Fruit fly (Drosophila melanogaster): ENCODE results near the gene Fhos.

Gene Fhos

DNA sequence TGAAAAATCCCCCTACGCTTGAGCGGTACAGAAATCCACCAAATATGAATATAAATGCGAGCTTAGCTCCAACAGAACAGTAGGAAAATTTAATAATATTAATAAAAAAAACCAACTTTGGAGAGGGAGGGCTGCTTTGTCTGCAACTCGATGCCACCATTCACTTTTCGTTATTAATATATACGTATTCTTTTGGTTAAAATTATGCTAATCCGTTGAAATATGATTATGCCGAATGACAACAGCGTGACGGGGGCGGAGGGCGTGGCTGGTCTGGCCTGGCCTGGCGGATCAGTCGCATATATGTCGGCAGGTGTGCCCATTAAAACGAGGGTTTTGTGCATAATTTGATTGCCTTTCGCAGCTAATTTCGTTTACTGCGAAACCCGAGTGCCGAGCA lies 82.0 kb downstream of the Fhos start:
- TF ChIP-seq dsf (GFP tag; optimal IDR thresholded peaks at IDR 0.05; ENCODE audit: borderline replicate concordance) (no peak), CrebA (GFP tag; optimal IDR thresholded peaks at IDR 0.05; ENCODE audit: borderline replicate concordance) (no peak), Mio (GFP tag; optimal IDR thresholded peaks at IDR 0.05) (no peak), Rel (GFP tag; optimal IDR thresholded peaks at IDR 0.05) (no peak), Rel (tag; optimal IDR thresholded peaks at IDR 0.05) (no peak)

DNA sequence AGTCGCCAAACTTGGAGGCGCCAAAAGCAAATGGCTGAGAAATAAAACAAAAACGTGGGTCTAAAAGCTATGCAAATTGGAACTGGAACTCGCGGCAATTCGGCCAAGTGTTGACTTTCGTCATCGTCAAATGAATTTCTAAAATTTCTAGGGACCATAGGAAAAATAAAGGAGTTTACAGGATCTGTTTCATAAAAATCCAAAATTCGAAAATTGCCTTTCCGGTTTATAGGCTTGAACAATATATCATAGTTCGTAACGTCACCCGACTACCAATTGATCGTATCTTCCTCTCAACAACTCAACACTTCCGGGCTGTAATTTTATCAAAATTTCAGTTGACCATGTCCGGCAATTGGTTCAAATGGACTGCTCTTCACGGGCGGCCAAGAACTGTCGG lies 82.7 kb downstream of the Fhos start, which contains the start of gene CG32026:
CG32026 (plus strand) TSS at position 301 of the 400 bp plus-strand sequence.
- TF ChIP-seq fru (GFP tag; optimal IDR thresholded peaks at IDR 0.05), result no peak
- TF ChIP-seq Vsx2 (GFP tag; optimal IDR thresholded peaks at IDR 0.05; ENCODE audit: partially characterized antibody), result no peak
- no peak for TF ChIP-seq brk (GFP tag; optimal IDR thresholded peaks at IDR 0.05)
- TF ChIP-seq OdsH (GFP tag; optimal IDR thresholded peaks at IDR 0.05), result no peak
- TF ChIP-seq Hnf4 (GFP tag; optimal IDR thresholded peaks at IDR 0.05), result no peak

DNA sequence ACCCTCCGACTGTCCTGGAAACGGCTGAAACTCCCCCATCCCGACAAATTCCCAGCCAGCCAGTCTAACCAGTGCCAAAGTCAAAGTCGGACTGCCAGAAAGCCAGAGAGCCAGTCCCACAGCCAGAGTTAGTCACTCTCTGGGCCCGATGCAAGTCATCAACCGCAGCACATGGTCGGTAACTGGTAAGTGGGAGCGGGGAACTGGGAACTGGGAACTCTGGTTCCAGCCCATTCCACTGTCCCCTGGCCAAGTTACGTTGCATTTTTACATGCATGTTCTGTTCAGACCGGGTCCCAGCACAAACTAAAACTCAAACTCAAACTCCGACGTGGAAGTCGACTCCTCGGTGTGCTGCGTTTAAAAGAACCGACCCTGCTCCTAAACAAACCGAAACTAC lies 85.7 kb downstream of the Fhos start:
- TF ChIP-seq Rel (GFP tag; optimal IDR thresholded peaks at IDR 0.05), result no peak
- TF ChIP-seq Rel (tag; optimal IDR thresholded peaks at IDR 0.05), result peak; percentile 23
- peak; percentile 47 for TF ChIP-seq Vsx2 (GFP tag; optimal IDR thresholded peaks at IDR 0.05; ENCODE audit: partially characterized antibody)
- TF ChIP-seq dsf (GFP tag; optimal IDR thresholded peaks at IDR 0.05; ENCODE audit: borderline replicate concordance), result no peak
- TF ChIP-seq Dif (GFP tag; optimal IDR thresholded peaks at IDR 0.05; ENCODE audit: partially characterized antibody), result peak; percentile 40

DNA sequence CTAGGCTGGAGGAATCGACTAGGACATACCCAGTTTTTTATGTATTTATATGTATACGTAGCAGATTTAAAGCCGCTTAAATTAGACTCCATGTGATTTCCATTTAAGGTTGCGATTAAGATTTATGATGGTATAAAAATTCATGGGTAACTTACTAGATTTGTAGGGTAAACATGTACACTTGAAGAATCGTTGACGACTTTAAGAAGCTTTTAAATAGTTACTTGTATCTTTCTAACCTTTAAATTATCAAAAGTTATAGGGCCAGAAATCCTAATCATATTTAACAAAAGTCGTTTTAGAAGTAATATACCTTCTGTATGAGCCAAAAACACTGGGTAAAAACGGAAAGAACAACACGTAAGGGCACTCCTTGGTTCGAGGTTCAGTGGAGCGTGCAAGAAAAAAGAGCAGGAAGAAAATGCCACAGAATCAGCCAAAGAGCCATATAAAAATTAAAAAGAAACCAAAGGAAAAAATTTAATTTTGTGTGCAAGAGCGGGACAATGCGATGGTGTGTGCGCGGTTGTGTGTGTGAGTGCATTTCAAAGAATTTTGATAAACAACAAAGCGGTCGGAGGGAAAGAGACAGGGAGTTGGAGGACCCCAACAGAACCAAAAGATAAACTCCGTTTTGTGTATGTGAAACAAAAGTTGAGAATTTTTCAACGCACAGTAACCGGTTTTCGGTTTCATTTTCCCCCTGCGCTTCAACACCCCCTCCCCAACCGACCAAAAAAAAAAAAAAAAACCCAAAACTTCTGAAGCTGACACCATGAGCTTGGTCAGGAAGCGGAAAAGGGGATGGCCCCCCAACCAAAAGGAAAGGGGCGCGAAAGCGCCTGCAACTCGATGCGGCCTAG lies 86.4 kb downstream of the Fhos start:
- TF ChIP-seq HLH106 (tag; optimal IDR thresholded peaks at IDR 0.05) (peak; percentile 61), Vsx2 (GFP tag; optimal IDR thresholded peaks at IDR 0.05; ENCODE audit: partially characterized antibody) (no peak), sage (GFP tag; optimal IDR thresholded peaks at IDR 0.05) (no peak), dmrt93B (GFP tag; optimal IDR thresholded peaks at IDR 0.05) (peak; percentile 43), br (GFP tag; optimal IDR thresholded peaks at IDR 0.05) (peak; percentile 58), Sp1 (GFP tag; optimal IDR thresholded peaks at IDR 0.05) (peak; percentile 69), woc (GFP tag; optimal IDR thresholded peaks at IDR 0.05) (peak; percentile 88), h (GFP tag; optimal IDR thresholded peaks at IDR 0.05) (peak; percentile 71), usp (GFP tag; optimal IDR thresholded peaks at IDR 0.05) (no peak), fru (GFP tag; optimal IDR thresholded peaks at IDR 0.05) (peak; percentile 67), pan (optimal IDR thresholded peaks at IDR 0.05) (no peak), foxo (GFP tag; optimal IDR thresholded peaks at IDR 0.05) (peak in 1 of 2 experiments; percentile 66), Jra (GFP tag; optimal IDR thresholded peaks at IDR 0.05) (peak; percentile 39), Hnf4 (GFP tag; optimal IDR thresholded peaks at IDR 0.05) (peak; percentile 42), dl (GFP tag; optimal IDR thresholded peaks at IDR 0.05; ENCODE audit: insufficient read depth in 1 of 2, partially characterized antibody in 2 of 2) (no peak), Rel (GFP tag; optimal IDR thresholded peaks at IDR 0.05) (peak; percentile 52), Rel (tag; optimal IDR thresholded peaks at IDR 0.05) (peak; percentile 54), Abd-B (GFP tag; optimal IDR thresholded peaks at IDR 0.05) (no peak), psq (GFP tag; optimal IDR thresholded peaks at IDR 0.05) (peak; percentile 52), brk (GFP tag; optimal IDR thresholded peaks at IDR 0.05) (peak; percentile 34), rgr (GFP tag; optimal IDR thresholded peaks at IDR 0.05) (peak; percentile 37), OdsH (GFP tag; optimal IDR thresholded peaks at IDR 0.05) (peak; percentile 41), ey (GFP tag; optimal IDR thresholded peaks at IDR 0.05) (peak; percentile 50)

DNA sequence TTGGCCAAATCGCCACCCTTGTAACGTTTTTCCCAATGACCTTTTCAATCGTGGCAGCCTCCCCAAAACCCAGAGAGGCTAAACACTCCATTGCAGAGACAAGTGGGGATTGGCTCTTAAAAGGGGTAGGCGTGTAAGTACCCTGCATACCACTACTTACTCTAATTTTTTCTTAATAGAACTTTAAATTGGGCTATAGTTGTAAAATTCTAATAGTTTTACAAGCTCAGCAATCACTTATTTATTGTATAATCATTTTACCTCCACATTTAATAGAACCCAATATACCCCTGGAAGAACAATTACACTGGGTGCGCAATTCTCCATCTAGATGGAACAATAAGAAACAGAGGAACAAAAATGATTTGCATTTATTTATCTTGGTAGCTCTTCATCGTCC lies 88.3 kb downstream of the Fhos start:
- TF ChIP-seq Sp1 (GFP tag; optimal IDR thresholded peaks at IDR 0.05), result peak; percentile 26
- TF ChIP-seq ey (GFP tag; optimal IDR thresholded peaks at IDR 0.05), result peak; percentile 67
- no peak for TF ChIP-seq dsf (GFP tag; optimal IDR thresholded peaks at IDR 0.05; ENCODE audit: borderline replicate concordance)
- TF ChIP-seq foxo (GFP tag; optimal IDR thresholded peaks at IDR 0.05), result peak in 1 of 2 experiments; percentile 74
- no peak for TF ChIP-seq CrebA (GFP tag; optimal IDR thresholded peaks at IDR 0.05; ENCODE audit: borderline replicate concordance)
- peak; percentile 70 for TF ChIP-seq rgr (GFP tag; optimal IDR thresholded peaks at IDR 0.05)
- peak; percentile 41 for TF ChIP-seq psq (GFP tag; optimal IDR thresholded peaks at IDR 0.05)
- peak; percentile 38 for TF ChIP-seq sv (GFP tag; optimal IDR thresholded peaks at IDR 0.05)
- TF ChIP-seq HLH106 (tag; optimal IDR thresholded peaks at IDR 0.05), result peak; percentile 60
- TF ChIP-seq woc (GFP tag; optimal IDR thresholded peaks at IDR 0.05), result peak; percentile 42
- peak; percentile 76 for TF ChIP-seq h (GFP tag; optimal IDR thresholded peaks at IDR 0.05)
- TF ChIP-seq Vsx2 (GFP tag; optimal IDR thresholded peaks at IDR 0.05; ENCODE audit: partially characterized antibody), result no peak
- no peak for TF ChIP-seq CG32264 (GFP tag; optimal IDR thresholded peaks at IDR 0.05)
- peak; percentile 27 for TF ChIP-seq br (GFP tag; optimal IDR thresholded peaks at IDR 0.05)
- peak; percentile 23 for TF ChIP-seq Hnf4 (GFP tag; optimal IDR thresholded peaks at IDR 0.05)
- TF ChIP-seq fru (GFP tag; optimal IDR thresholded peaks at IDR 0.05), result peak; percentile 66
- TF ChIP-seq OdsH (GFP tag; optimal IDR thresholded peaks at IDR 0.05), result peak; percentile 67

Measured in whole organism, wandering third instar larva.